Worm (Caenorhabditis elegans): ENCODE measurements around the gene M151.7.

- TF ChIP-seq sea-1 (GFP tag; conservative IDR thresholded peaks at IDR 0.05) (no peak), ama-1 (optimal IDR thresholded peaks at IDR 0.05) (no peak)
These were observed 19.1 kb downstream of the M151.7 start, which contains the start of gene M151.1 for ce11 chrII:3641197-3641596.
